Worm (Caenorhabditis elegans) whole organism, late embryonic: Measurements from ENCODE around the gene F41C3.2.

Source experiments
- C08G9.2 ChIP-seq: sonication (generic microtip); optimal IDR thresholded peaks from 2 replicates; lab custom pipeline; 2016; ENCODE audit warnings: mild to moderate bottlenecking, missing genetic modification characterization, moderate library complexity, missing compliant biosample characterization
- F13H6.1 ChIP-seq: sonication (generic microtip); optimal IDR thresholded peaks from 2 replicates; lab custom pipeline; 2016; ENCODE audit warnings: missing genetic modification characterization, missing compliant biosample characterization
- K02D7.2 ChIP-seq: sonication (generic microtip); optimal IDR thresholded peaks from 2 replicates; lab custom pipeline; 2017; ENCODE audit warnings: mild to moderate bottlenecking, missing genetic modification characterization, missing compliant biosample characterization
- T23F11.4 ChIP-seq: fragments of 200-800 bp; sonication (Bioruptor generic); optimal IDR thresholded peaks from 2 replicates; lab custom pipeline; 2018; ENCODE audit warnings: mild to moderate bottlenecking, missing genetic modification characterization, missing compliant biosample characterization
- Y22D7AL.16 ChIP-seq: sonication (generic microtip); optimal IDR thresholded peaks from 2 replicates; lab custom pipeline; 2016; ENCODE audit warnings: missing genetic modification characterization, missing compliant biosample characterization
- ceh-14 ChIP-seq: sonication (generic microtip); optimal IDR thresholded peaks from 2 replicates; lab custom pipeline; 2016; ENCODE audit warnings: missing genotype, missing genetic modification characterization, missing compliant biosample characterization
- ceh-18 ChIP-seq: sonication (generic microtip); optimal IDR thresholded peaks from 2 replicates; lab custom pipeline; 2016; ENCODE audit warnings: missing genetic modification characterization, missing compliant biosample characterization
- ceh-2 ChIP-seq: sonication (generic microtip); optimal IDR thresholded peaks from 2 replicates; lab custom pipeline; 2016; ENCODE audit warnings: missing genotype, missing genetic modification characterization, missing compliant biosample characterization
- ceh-22 ChIP-seq: sonication (generic microtip); optimal IDR thresholded peaks from 2 replicates; lab custom pipeline; 2017; ENCODE audit warnings: missing biosample characterization, missing genetic modification characterization
- ceh-24 ChIP-seq: sonication (generic microtip); optimal IDR thresholded peaks from 2 replicates; lab custom pipeline; 2016; ENCODE audit warnings: mild to moderate bottlenecking, missing genetic modification characterization, missing compliant biosample characterization
- ceh-30 ChIP-seq: fragments of 150-350 bp; optimal IDR thresholded peaks from 2 replicates; lab custom pipeline; 2014; ENCODE audit warnings: missing biosample characterization, missing genetic modification characterization
- ceh-45 ChIP-seq: fragments of 200-800 bp; sonication (Bioruptor generic); IDR thresholded peaks from 2 replicates; pipeline ENCODE4 v1.3.6; 2022; ENCODE audit warnings: missing genetic modification reagents, missing genetic modification characterization, missing compliant biosample characterization
- ceh-6 ChIP-seq: fragments of 200-800 bp; sonication (Bioruptor generic); optimal IDR thresholded peaks from 2 replicates; lab custom pipeline; 2018; ENCODE audit warnings: mild to moderate bottlenecking, missing genetic modification characterization, missing compliant biosample characterization
- che-1 ChIP-seq: sonication (generic microtip); optimal IDR thresholded peaks from 2 replicates; lab custom pipeline; 2016; ENCODE audit warnings: mild to moderate bottlenecking, missing genetic modification characterization, missing compliant biosample characterization
- dmd-4 ChIP-seq: sonication (generic microtip); optimal IDR thresholded peaks from 2 replicates; lab custom pipeline; 2016; ENCODE audit warnings: borderline replicate concordance, missing genetic modification characterization, missing compliant biosample characterization
- dve-1 ChIP-seq: sonication (generic microtip); optimal IDR thresholded peaks from 2 replicates; lab custom pipeline; 2017; ENCODE audit warnings: antibody characterized with exemption, mild to moderate bottlenecking, missing genetic modification characterization, missing compliant biosample characterization
- elt-2 ChIP-seq: sonication (generic microtip); optimal IDR thresholded peaks from 2 replicates; lab custom pipeline; 2016; ENCODE audit warnings: missing genetic modification reagents, missing genetic modification characterization, missing compliant biosample characterization
- elt-4 ChIP-seq: sonication (generic microtip); optimal IDR thresholded peaks from 2 replicates; lab custom pipeline; 2016; ENCODE audit warnings: missing genetic modification characterization, missing compliant biosample characterization
- ets-4 ChIP-seq: sonication (generic microtip); optimal IDR thresholded peaks from 2 replicates; lab custom pipeline; 2016; ENCODE audit warnings: missing genetic modification characterization, missing compliant biosample characterization
- fkh-6 ChIP-seq: sonication (generic microtip); optimal IDR thresholded peaks from 2 replicates; lab custom pipeline; 2016; ENCODE audit warnings: missing genetic modification characterization, missing compliant biosample characterization
- hlh-15 ChIP-seq: sonication (generic microtip); optimal IDR thresholded peaks from 2 replicates; lab custom pipeline; 2016; ENCODE audit warnings: missing genetic modification characterization, missing compliant biosample characterization
- hlh-30 ChIP-seq: sonication (generic microtip); optimal IDR thresholded peaks from 2 replicates; lab custom pipeline; 2017; ENCODE audit warnings: antibody characterized with exemption, missing genetic modification characterization, missing compliant biosample characterization; ENCODE audit not compliant: insufficient read depth
- hlh-6 ChIP-seq: sonication (generic microtip); optimal IDR thresholded peaks from 2 replicates; lab custom pipeline; 2016; ENCODE audit warnings: missing genotype, missing genetic modification characterization, missing compliant biosample characterization
- lim-6 ChIP-seq: sonication (generic microtip); optimal IDR thresholded peaks from 2 replicates; lab custom pipeline; 2016; ENCODE audit warnings: missing genetic modification characterization, missing compliant biosample characterization
- lin-11 ChIP-seq: fragments of 200-800 bp; sonication (Bioruptor generic); optimal IDR thresholded peaks from 2 replicates; lab custom pipeline; 2018; ENCODE audit warnings: mild to moderate bottlenecking, missing genetic modification characterization, missing compliant biosample characterization
- mec-3 ChIP-seq: sonication (generic microtip); optimal IDR thresholded peaks from 2 replicates; lab custom pipeline; 2016; ENCODE audit warnings: borderline replicate concordance, missing genetic modification characterization, missing compliant biosample characterization
- nfya-1 ChIP-seq: sonication (generic microtip); optimal IDR thresholded peaks from 2 replicates; lab custom pipeline; 2017; ENCODE audit warnings: missing genetic modification characterization, mild to moderate bottlenecking, missing compliant biosample characterization, antibody characterized with exemption, moderate library complexity
- nhr-11 ChIP-seq: fragments of 150-350 bp; optimal IDR thresholded peaks from 2 replicates; lab custom pipeline; 2014; ENCODE audit warnings: missing biosample characterization, missing genetic modification characterization
- npax-4 ChIP-seq: sonication (generic microtip); optimal IDR thresholded peaks from 2 replicates; lab custom pipeline; 2016; ENCODE audit warnings: missing genetic modification characterization, missing compliant biosample characterization
- pag-3 ChIP-seq: sonication (generic microtip); optimal IDR thresholded peaks from 2 replicates; lab custom pipeline; 2016; ENCODE audit warnings: missing compliant biosample characterization, missing genetic modification characterization, borderline replicate concordance
- pat-9 ChIP-seq: fragments of 200-800 bp; sonication (Bioruptor generic); optimal IDR thresholded peaks from 2 replicates; lab custom pipeline; 2018; ENCODE audit warnings: mild to moderate bottlenecking, missing genetic modification characterization, moderate library complexity, missing compliant biosample characterization
- pha-2 ChIP-seq: sonication (generic microtip); optimal IDR thresholded peaks from 2 replicates; lab custom pipeline; 2017; ENCODE audit warnings: mild to moderate bottlenecking, missing genetic modification characterization, missing compliant biosample characterization
- pqm-1 ChIP-seq: sonication (generic microtip); optimal IDR thresholded peaks from 2 replicates; lab custom pipeline; 2016; ENCODE audit warnings: missing genetic modification characterization, missing compliant biosample characterization
- pros-1 ChIP-seq: fragments of 150-350 bp; optimal IDR thresholded peaks from 2 replicates; lab custom pipeline; 2014; ENCODE audit warnings: missing biosample characterization, missing genetic modification reagents, missing genetic modification characterization
- ref-2 ChIP-seq: sonication (generic microtip); optimal IDR thresholded peaks from 2 replicates; lab custom pipeline; 2016; ENCODE audit warnings: missing genetic modification characterization, missing compliant biosample characterization
- rnt-1 ChIP-seq: sonication (generic microtip); optimal IDR thresholded peaks from 2 replicates; lab custom pipeline; 2016; ENCODE audit warnings: missing genetic modification characterization, missing compliant biosample characterization
- sox-2 ChIP-seq: fragments of 200-800 bp; sonication (Bioruptor generic); IDR thresholded peaks from 2 replicates; pipeline ENCODE4 v1.3.6; 2022; ENCODE audit warnings: missing genetic modification reagents, missing genetic modification characterization, missing compliant biosample characterization
- syd-9 ChIP-seq: sonication (generic microtip); optimal IDR thresholded peaks from 2 replicates; lab custom pipeline; 2016; ENCODE audit warnings: mild to moderate bottlenecking, missing genetic modification characterization, moderate library complexity, missing compliant biosample characterization
- tbx-2 ChIP-seq: sonication (generic microtip); optimal IDR thresholded peaks from 2 replicates; lab custom pipeline; 2016; ENCODE audit warnings: missing genetic modification characterization, missing compliant biosample characterization
- ttx-3 ChIP-seq: sonication (generic microtip); optimal IDR thresholded peaks from 2 replicates; lab custom pipeline; 2016; ENCODE audit warnings: missing genetic modification reagents, missing genetic modification characterization, missing compliant biosample characterization
- unc-42 ChIP-seq: sonication (generic microtip); optimal IDR thresholded peaks from 2 replicates; lab custom pipeline; 2016; ENCODE audit warnings: missing genotype, missing genetic modification characterization, missing compliant biosample characterization
- zip-5 ChIP-seq: sonication (generic microtip); optimal IDR thresholded peaks from 2 replicates; lab custom pipeline; 2016; ENCODE audit warnings: missing genetic modification characterization, missing compliant biosample characterization

Gene F41C3.2

DNA sequence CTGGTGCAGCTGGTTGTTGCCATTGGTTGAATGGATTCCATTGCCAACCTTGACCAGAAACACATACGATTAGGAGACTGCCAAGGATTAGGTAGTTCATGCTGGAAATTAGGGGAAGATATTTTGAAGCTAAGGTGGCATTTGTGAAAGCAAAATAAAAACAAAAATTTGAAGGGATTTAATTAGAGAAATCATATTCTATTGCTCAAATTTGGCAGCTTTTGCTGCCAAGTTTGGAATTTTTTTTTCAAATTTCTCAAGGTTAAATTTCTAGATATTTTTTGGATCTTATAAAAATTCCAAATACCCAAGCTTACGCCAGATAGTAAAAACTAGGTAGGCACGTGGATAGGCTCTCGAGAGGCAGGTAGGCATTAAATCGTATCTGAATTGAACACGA is 21.5 kb downstream of the F41C3.2 start, which contains the start of gene F26G1.5:
Gene F26G1.5, minus strand, starts transcription at position 101 of the 400 bp plus-strand sequence.
- TF ChIP-seq ref-2 (tag; lab: Kevin White, UChicago) (no peak), pqm-1 (no peak), ceh-14 (no peak), K02D7.2 (tag; lab: Kevin White, UChicago) (no peak), ceh-24 (tag; lab: Kevin White, UChicago) (no peak), lim-6 (no peak), hlh-15 (tag; lab: Kevin White, UChicago) (no peak), pha-2 (tag; lab: Kevin White, UChicago) (no peak), ceh-22 (tag; lab: Kevin White, UChicago) (no peak), zip-5 (tag; lab: Kevin White, UChicago) (no peak), che-1 (tag; lab: Kevin White, UChicago) (no peak), lin-11 (tag; lab: Kevin White, UChicago) (no peak), sox-2 (GFP tag; lab: Robert Waterston, UW) (no peak), hlh-6 (no peak), ceh-6 (no peak), elt-4 (tag; lab: Kevin White, UChicago) (no peak), dve-1 (tag; lab: Kevin White, UChicago) (no peak), C08G9.2 (tag; lab: Kevin White, UChicago) (no peak), ttx-3 (no peak)
- TF ChIP-seq, all 69 proteins: peak for 0

DNA sequence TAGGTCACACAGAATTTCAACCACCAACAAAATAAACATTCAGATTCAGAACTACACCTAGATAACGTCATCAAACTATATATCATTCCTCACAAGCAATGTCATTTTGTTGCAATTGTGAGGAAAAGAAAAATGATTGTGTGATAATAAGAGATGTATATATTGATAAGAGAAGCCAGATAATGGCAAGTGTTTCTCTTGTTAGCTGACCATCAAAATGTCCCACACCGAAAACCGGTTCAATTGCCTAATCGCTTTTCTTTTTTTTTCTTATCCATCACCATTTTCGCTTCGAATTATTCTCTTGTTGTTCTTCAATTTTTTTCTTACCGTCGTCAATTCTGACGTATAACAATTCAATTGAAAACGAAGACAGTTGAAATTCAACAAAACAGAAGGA is 22.7 kb downstream of the F41C3.2 start:
- TF ChIP-seq elt-2 (peak; percentile 13), ceh-14 (no peak), ceh-2 (no peak), fkh-6 (tag; lab: Kevin White, UChicago) (no peak), ets-4 (tag; lab: Kevin White, UChicago) (no peak), K02D7.2 (tag; lab: Kevin White, UChicago) (no peak)

DNA sequence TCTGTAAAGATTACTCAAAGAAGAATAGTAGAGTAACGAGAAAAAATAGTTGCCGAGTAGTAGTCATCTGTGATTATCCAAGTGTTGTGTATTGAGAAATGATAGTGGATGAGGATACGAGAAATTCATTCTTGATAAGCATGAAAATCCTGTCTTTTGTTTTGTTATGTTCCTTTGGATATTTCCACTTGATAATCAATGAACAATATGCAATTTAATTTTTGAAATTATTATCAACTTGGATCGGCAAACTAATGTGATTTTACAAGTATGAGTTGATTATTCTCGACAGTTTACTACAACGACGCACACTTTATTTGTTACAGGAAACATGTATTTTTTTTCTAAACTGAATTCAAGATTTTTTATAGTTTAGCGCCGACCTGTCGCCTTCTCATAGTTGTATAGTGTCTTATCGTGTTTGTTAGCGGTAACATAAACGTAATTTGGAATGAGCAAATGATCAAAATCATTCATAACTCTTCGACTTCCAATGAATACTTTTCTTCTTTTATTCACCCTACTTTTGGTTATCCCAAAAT is 24.2 kb downstream of the F41C3.2 start, which contains the start of the genes F26G1.9 and F26G1.10:
Gene F26G1.9, minus strand, starts transcription at position 101 of the 542 bp plus-strand sequence.
Gene F26G1.10, plus strand, starts transcription at position 492 of the 542 bp plus-strand sequence.
- no peak for TF ChIP-seq dmd-4
- TF ChIP-seq syd-9 (tag; lab: Kevin White, UChicago): no peak
- TF ChIP-seq tbx-2 (tag; lab: Kevin White, UChicago): no peak
- TF ChIP-seq pros-1 (tag; lab: Kevin White, UChicago): no peak
- no peak for TF ChIP-seq F13H6.1 (tag; lab: Kevin White, UChicago)
- no peak for TF ChIP-seq nhr-11 (tag; lab: Kevin White, UChicago)
- no peak for TF ChIP-seq pag-3 (tag; lab: Kevin White, UChicago)
- TF ChIP-seq unc-42: no peak
- TF ChIP-seq dve-1 (tag; lab: Kevin White, UChicago): no peak
- TF ChIP-seq ets-4 (tag; lab: Kevin White, UChicago): no peak
- TF ChIP-seq ceh-45: no peak
- no peak for TF ChIP-seq mec-3 (tag; lab: Kevin White, UChicago)
- TF ChIP-seq ceh-30 (tag; lab: Kevin White, UChicago): no peak
- no peak for TF ChIP-seq Y22D7AL.16
- no peak for TF ChIP-seq hlh-6
- TF ChIP-seq fkh-6 (tag; lab: Kevin White, UChicago): no peak
- no peak for TF ChIP-seq sox-2 (GFP tag; lab: Robert Waterston, UW)
- TF ChIP-seq, all 69 proteins: peak for 0

DNA sequence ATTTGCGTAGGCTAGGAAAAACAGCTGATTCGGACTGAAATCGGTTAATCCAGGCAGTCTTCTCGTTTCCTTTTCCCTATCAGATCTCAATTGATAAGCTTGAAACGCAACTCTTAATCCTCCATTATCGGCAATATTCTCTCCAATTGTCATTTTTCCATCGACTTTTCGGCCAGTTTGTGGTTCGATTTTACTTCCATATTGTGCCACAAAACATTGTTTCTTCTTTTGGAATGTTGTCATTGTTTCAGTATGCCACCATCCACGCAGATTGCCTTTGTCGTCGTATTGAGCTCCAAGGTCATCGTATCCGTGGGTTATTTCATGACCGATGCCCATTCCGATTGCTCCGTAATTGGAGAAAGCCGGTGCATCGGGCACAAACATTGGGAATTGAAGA is 26.0 kb downstream of the F41C3.2 start:
- TF ChIP-seq nfya-1 (tag; lab: Kevin White, UChicago): no peak
- TF ChIP-seq ceh-18 (tag; lab: Kevin White, UChicago): no peak
- no peak for TF ChIP-seq elt-4 (tag; lab: Kevin White, UChicago)
- no peak for TF ChIP-seq hlh-30 (tag; lab: Kevin White, UChicago)
- no peak for TF ChIP-seq ceh-14
- TF ChIP-seq ets-4 (tag; lab: Kevin White, UChicago): no peak
- no peak for TF ChIP-seq npax-4 (tag; lab: Kevin White, UChicago)
- TF ChIP-seq ceh-30 (tag; lab: Kevin White, UChicago): no peak
- no peak for TF ChIP-seq T23F11.4 (GFP tag; lab: Kevin White, UChicago)
- no peak for TF ChIP-seq pag-3 (tag; lab: Kevin White, UChicago)
- TF ChIP-seq pat-9 (tag; lab: Kevin White, UChicago): no peak
- no peak for TF ChIP-seq rnt-1 (tag; lab: Kevin White, UChicago)
- TF ChIP-seq pqm-1: no peak
- TF ChIP-seq F13H6.1 (tag; lab: Kevin White, UChicago): no peak
- no peak for TF ChIP-seq elt-2
- no peak for TF ChIP-seq hlh-15 (tag; lab: Kevin White, UChicago)
- no peak for TF ChIP-seq ttx-3
